Worm (Caenorhabditis elegans): ENCODE results near the gene cct-2.

- TF ChIP-seq elt-1 (tag; optimal IDR thresholded peaks at IDR 0.05) (peak; percentile 22), egl-27 (tag; optimal IDR thresholded peaks at IDR 0.05) (no peak), ama-1 (optimal IDR thresholded peaks at IDR 0.05) (no peak), elt-3 (tag; optimal IDR thresholded peaks at IDR 0.05) (no peak), lin-13 (GFP tag; optimal IDR thresholded peaks at IDR 0.05) (no peak), nhr-237 (tag; optimal IDR thresholded peaks at IDR 0.05) (no peak), nhr-11 (tag; optimal IDR thresholded peaks at IDR 0.05) (no peak), zag-1 (tag; optimal IDR thresholded peaks at IDR 0.05) (no peak), nhr-12 (tag; optimal IDR thresholded peaks at IDR 0.05) (no peak)
Measured at ce11 chrII:8953703-8954102, 26.2 kb downstream of the cct-2 start.

Measured in whole organism, L2 larva.